Fruit fly (Drosophila melanogaster): ENCODE measurements around the gene capt.

DNA sequence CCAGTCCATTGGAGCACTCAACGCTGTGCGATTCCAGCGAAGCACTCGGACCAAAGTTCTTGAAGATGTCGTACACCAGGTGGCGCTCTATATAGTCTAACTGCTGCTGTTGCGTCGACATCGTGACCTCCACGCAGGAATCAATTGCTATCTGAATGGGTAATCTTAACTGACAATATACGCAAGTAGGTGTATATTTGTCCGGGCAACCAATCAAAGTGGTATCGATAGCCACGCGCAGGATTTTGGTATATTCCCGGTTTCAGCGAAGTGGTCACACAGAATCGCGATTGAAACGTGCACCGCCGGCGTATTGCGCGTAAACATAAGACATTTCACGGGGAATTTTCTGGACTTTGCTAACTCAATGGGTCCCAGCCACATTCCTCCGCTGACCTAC lies 25.7 kb upstream of the capt start, which contains the start of the genes CG5126 and Tgt:
- no peak for TF ChIP-seq slou (GFP tag; optimal IDR thresholded peaks at IDR 0.05)
- TF ChIP-seq HHEX (GFP tag; optimal IDR thresholded peaks at IDR 0.05) = no peak
- TF ChIP-seq Tbp (GFP tag; optimal IDR thresholded peaks at IDR 0.05) = no peak
- no peak for TF ChIP-seq CG6765 (GFP tag; optimal IDR thresholded peaks at IDR 0.05)
- no peak for TF ChIP-seq CG5245 (GFP tag; optimal IDR thresholded peaks at IDR 0.05)
- no peak for TF ChIP-seq Ets65A (GFP tag)
- TF ChIP-seq Abd-B (GFP tag; optimal IDR thresholded peaks at IDR 0.05) = no peak
- no peak for TF ChIP-seq mirr (GFP tag; optimal IDR thresholded peaks at IDR 0.05)
- TF ChIP-seq CG9797 (GFP tag; optimal IDR thresholded peaks at IDR 0.05) = peak; percentile 63
